Fruit fly (Drosophila melanogaster) whole organism, prepupa: ENCODE measurements around the gene CG18754.

ENCODE experiments used
- CG10631 ChIP-seq: fragments of 200-800 bp; sonication (Bioruptor generic); optimal IDR thresholded peaks from 2 replicates; lab custom pipeline; 2016; ENCODE audit warnings: missing biosample characterization, missing genetic modification characterization
- CG11762 ChIP-seq: fragments of 200-800 bp; sonication (Bioruptor generic); optimal IDR thresholded peaks from 3 replicates; lab custom pipeline; 2016; ENCODE audit warnings: missing biosample characterization, missing genetic modification characterization; ENCODE audit not compliant: insufficient read depth
- CG11902 ChIP-seq: fragments of 200-800 bp; sonication (Bioruptor generic); optimal IDR thresholded peaks from 3 replicates; lab custom pipeline; 2016; ENCODE audit warnings: missing biosample characterization, missing genetic modification characterization
- CG1621 ChIP-seq: fragments of 200-800 bp; sonication (Bioruptor generic); optimal IDR thresholded peaks from 3 replicates; lab custom pipeline; 2018; ENCODE audit warnings: missing biosample characterization, mild to moderate bottlenecking, missing genetic modification characterization
- CG16779 ChIP-seq: fragments of 200-800 bp; sonication (Bioruptor generic); optimal IDR thresholded peaks from 3 replicates; lab custom pipeline; 2017; ENCODE audit warnings: missing biosample characterization, mild to moderate bottlenecking, missing genetic modification characterization
- CG3032 ChIP-seq: fragments of 200-800 bp; optimal IDR thresholded peaks from 2 replicates; lab custom pipeline; 2019; ENCODE audit warnings: missing biosample characterization, mild to moderate bottlenecking, missing genetic modification characterization, moderate library complexity
- CG31627 ChIP-seq: fragments of 200-800 bp; sonication (Bioruptor generic); optimal IDR thresholded peaks from 3 replicates; lab custom pipeline; 2016; ENCODE audit warnings: missing biosample characterization, missing genetic modification characterization
- CG32006 ChIP-seq: fragments of 200-800 bp; sonication (Bioruptor generic); optimal IDR thresholded peaks from 3 replicates; lab custom pipeline; 2017; ENCODE audit warnings: missing biosample characterization, mild to moderate bottlenecking, missing genetic modification characterization
- CG34406 ChIP-seq: fragments of 200-800 bp; sonication (Bioruptor generic); optimal IDR thresholded peaks from 3 replicates; lab custom pipeline; 2016; ENCODE audit warnings: missing biosample characterization, missing genetic modification characterization
- CG3919 ChIP-seq: fragments of 200-800 bp; sonication (Bioruptor generic); optimal IDR thresholded peaks from 3 replicates; lab custom pipeline; 2016; ENCODE audit warnings: missing biosample characterization, missing genetic modification characterization
- CG6163 ChIP-seq: fragments of 200-800 bp; sonication (Bioruptor generic); IDR thresholded peaks from 3 replicates; pipeline ENCODE4 v1.3.6; 2022; ENCODE audit warnings: missing biosample characterization, missing genetic modification characterization
- CG6276 ChIP-seq: fragments of 200-800 bp; sonication (Bioruptor generic); optimal IDR thresholded peaks from 2 replicates; lab custom pipeline; 2017; ENCODE audit warnings: missing biosample characterization, mild to moderate bottlenecking, missing genetic modification characterization
- CG6792 ChIP-seq: fragments of 200-800 bp; sonication (Bioruptor generic); optimal IDR thresholded peaks from 3 replicates; lab custom pipeline; 2016; ENCODE audit warnings: missing biosample characterization, missing genetic modification characterization
- CG7368 ChIP-seq: fragments of 200-800 bp; sonication (Bioruptor generic); optimal IDR thresholded peaks from 3 replicates; lab custom pipeline; 2016; ENCODE audit warnings: missing biosample characterization, missing genetic modification characterization
- CG8119 ChIP-seq: fragments of 200-800 bp; sonication (Bioruptor generic); IDR thresholded peaks from 3 replicates; pipeline ENCODE4 v1.3.6; 2022; ENCODE audit warnings: missing biosample characterization, missing genetic modification characterization
- CG8319 ChIP-seq: fragments of 200-800 bp; sonication (Bioruptor generic); optimal IDR thresholded peaks from 3 replicates; lab custom pipeline; 2016; ENCODE audit warnings: missing biosample characterization, missing genetic modification characterization
- CG8632 ChIP-seq: fragments of 200-800 bp; sonication (Bioruptor generic); optimal IDR thresholded peaks from 3 replicates; lab custom pipeline; 2016; ENCODE audit warnings: missing biosample characterization, missing genetic modification characterization
- Eip75B ChIP-seq: fragments of 200-800 bp; sonication (Bioruptor generic); optimal IDR thresholded peaks from 3 replicates; lab custom pipeline; 2016; ENCODE audit warnings: missing biosample characterization, missing genetic modification characterization
- Eip78C ChIP-seq: fragments of 200-800 bp; sonication (Bioruptor generic); peaks from one replicate; lab custom pipeline; 2016; ENCODE audit warnings: missing biosample characterization, missing genetic modification characterization
- Eip93F ChIP-seq: fragments of 200-800 bp; sonication (Bioruptor generic); optimal IDR thresholded peaks from 2 replicates; lab custom pipeline; 2016; ENCODE audit warnings: missing biosample characterization, mild to moderate bottlenecking, missing genetic modification characterization
- Ets96B ChIP-seq: fragments of 200-800 bp; optimal IDR thresholded peaks from 2 replicates; lab custom pipeline; 2019; ENCODE audit warnings: missing biosample characterization, mild to moderate bottlenecking, missing genetic modification characterization, moderate library complexity
- Hr38 ChIP-seq: sonication (Bioruptor generic); optimal IDR thresholded peaks from 2 replicates; lab custom pipeline; 2016; ENCODE audit warnings: missing biosample characterization, missing genetic modification characterization
- Hr39 ChIP-seq: fragments of 200-800 bp; sonication (Bioruptor generic); optimal IDR thresholded peaks from 2 replicates; lab custom pipeline; 2016; ENCODE audit warnings: missing biosample characterization, missing genetic modification characterization
- Hr4 ChIP-seq: fragments of 200-800 bp; sonication (Bioruptor generic); optimal IDR thresholded peaks from 3 replicates; lab custom pipeline; 2016; ENCODE audit warnings: missing biosample characterization, missing genetic modification characterization
- Lpt ChIP-seq: fragments of 200-800 bp; sonication (Bioruptor generic); optimal IDR thresholded peaks from 3 replicates; lab custom pipeline; 2016; ENCODE audit warnings: missing biosample characterization, missing genetic modification characterization
- Met ChIP-seq: fragments of 200-800 bp; sonication (Bioruptor generic); optimal IDR thresholded peaks from 3 replicates; lab custom pipeline; 2016; ENCODE audit warnings: missing biosample characterization, missing genetic modification characterization
- OdsH ChIP-seq: fragments of 200-800 bp; sonication (Bioruptor generic); optimal IDR thresholded peaks from 3 replicates; lab custom pipeline; 2016; ENCODE audit warnings: missing biosample characterization, missing genetic modification characterization
- Smox ChIP-seq: fragments of 200-800 bp; sonication (Bioruptor generic); optimal IDR thresholded peaks from 3 replicates; lab custom pipeline; 2016; ENCODE audit warnings: missing biosample characterization, missing genetic modification characterization
- Sox102F ChIP-seq: fragments of 200-800 bp; sonication (Bioruptor generic); optimal IDR thresholded peaks from 2 replicates; lab custom pipeline; 2016; ENCODE audit warnings: missing biosample characterization, mild to moderate bottlenecking, missing genetic modification characterization
- Sox14 ChIP-seq: fragments of 200-800 bp; sonication (Bioruptor generic); optimal IDR thresholded peaks from 3 replicates; lab custom pipeline; 2016; ENCODE audit warnings: missing biosample characterization, missing genetic modification characterization
- Sox15 ChIP-seq: fragments of 200-800 bp; sonication (Bioruptor generic); optimal IDR thresholded peaks from 3 replicates; lab custom pipeline; 2016; ENCODE audit warnings: missing biosample characterization, missing genetic modification characterization
- acj6 ChIP-seq: fragments of 200-800 bp; sonication (Bioruptor generic); optimal IDR thresholded peaks from 3 replicates; lab custom pipeline; 2016; ENCODE audit warnings: missing biosample characterization, missing genetic modification characterization
- dac ChIP-seq: fragments of 200-800 bp; sonication (Bioruptor generic); optimal IDR thresholded peaks from 2 replicates; lab custom pipeline; 2017; ENCODE audit warnings: missing biosample characterization, mild to moderate bottlenecking, missing genetic modification characterization
- dsx ChIP-seq: fragments of 200-800 bp; optimal IDR thresholded peaks from 3 replicates; lab custom pipeline; 2019; ENCODE audit warnings: missing biosample characterization, mild to moderate bottlenecking, missing genetic modification characterization, moderate library complexity; ENCODE audit not compliant: poor library complexity, severe bottlenecking
- eg ChIP-seq: fragments of 200-800 bp; sonication (Bioruptor generic); IDR thresholded peaks from 3 replicates; pipeline ENCODE4 v1.3.6; 2022; ENCODE audit warnings: missing biosample characterization, missing genetic modification characterization
- esn ChIP-seq: fragments of 200-800 bp; sonication (Bioruptor generic); optimal IDR thresholded peaks from 2 replicates; lab custom pipeline; 2016; ENCODE audit warnings: missing biosample characterization, mild to moderate bottlenecking, missing genetic modification characterization, moderate library complexity
- fd59A ChIP-seq: fragments of 200-800 bp; sonication (Bioruptor generic); optimal IDR thresholded peaks from 2 replicates; lab custom pipeline; 2017; ENCODE audit warnings: missing biosample characterization, mild to moderate bottlenecking, missing genetic modification characterization, missing genetic modification reagents
- fkh ChIP-seq: fragments of 200-800 bp; sonication (Bioruptor generic); optimal IDR thresholded peaks from 3 replicates; lab custom pipeline; 2017; ENCODE audit warnings: missing biosample characterization, mild to moderate bottlenecking, missing genetic modification characterization, moderate library complexity
- lz ChIP-seq: fragments of 200-800 bp; sonication (Bioruptor generic); optimal IDR thresholded peaks from 3 replicates; lab custom pipeline; 2016; ENCODE audit warnings: missing biosample characterization, missing genetic modification characterization
- net ChIP-seq: fragments of 200-800 bp; sonication (Bioruptor generic); optimal IDR thresholded peaks from 3 replicates; lab custom pipeline; 2016; ENCODE audit warnings: missing biosample characterization, missing genetic modification characterization
- salr ChIP-seq, 2 experiments: fragments of 200-800 bp; sonication (Bioruptor generic); optimal IDR thresholded peaks; 3 replicates each; lab custom pipeline; 2016 to 2018; ENCODE audit warnings: missing biosample characterization in 2 of 2, missing genetic modification characterization in 2 of 2, mild to moderate bottlenecking in 1 of 2
- spab ChIP-seq: fragments of 200-800 bp; sonication (Bioruptor generic); optimal IDR thresholded peaks from 2 replicates; lab custom pipeline; 2017; ENCODE audit warnings: missing biosample characterization, mild to moderate bottlenecking, missing genetic modification characterization, missing genetic modification reagents
- ss ChIP-seq, 2 experiments: fragments of 200-800 bp; sonication (Bioruptor generic); optimal IDR thresholded peaks; 2 replicates in 1 of 2; 3 replicates in 1 of 2; lab custom pipeline; 2017 to 2018; ENCODE audit warnings: mild to moderate bottlenecking in 2 of 2, missing biosample characterization in 2 of 2, missing genetic modification characterization in 2 of 2, moderate library complexity in 1 of 2
- svp ChIP-seq: fragments of 200-800 bp; sonication (Bioruptor generic); peaks from one replicate; lab custom pipeline; 2016; ENCODE audit warnings: missing biosample characterization, missing genetic modification characterization
- topi ChIP-seq: fragments of 200-800 bp; sonication (Bioruptor generic); optimal IDR thresholded peaks from 3 replicates; lab custom pipeline; 2016; ENCODE audit warnings: missing biosample characterization, missing genetic modification characterization
- vri ChIP-seq: fragments of 200-800 bp; sonication (Bioruptor generic); optimal IDR thresholded peaks from 3 replicates; lab custom pipeline; 2016; ENCODE audit warnings: missing biosample characterization, mild to moderate bottlenecking, missing genetic modification characterization

The CG18754 gene

DNA sequence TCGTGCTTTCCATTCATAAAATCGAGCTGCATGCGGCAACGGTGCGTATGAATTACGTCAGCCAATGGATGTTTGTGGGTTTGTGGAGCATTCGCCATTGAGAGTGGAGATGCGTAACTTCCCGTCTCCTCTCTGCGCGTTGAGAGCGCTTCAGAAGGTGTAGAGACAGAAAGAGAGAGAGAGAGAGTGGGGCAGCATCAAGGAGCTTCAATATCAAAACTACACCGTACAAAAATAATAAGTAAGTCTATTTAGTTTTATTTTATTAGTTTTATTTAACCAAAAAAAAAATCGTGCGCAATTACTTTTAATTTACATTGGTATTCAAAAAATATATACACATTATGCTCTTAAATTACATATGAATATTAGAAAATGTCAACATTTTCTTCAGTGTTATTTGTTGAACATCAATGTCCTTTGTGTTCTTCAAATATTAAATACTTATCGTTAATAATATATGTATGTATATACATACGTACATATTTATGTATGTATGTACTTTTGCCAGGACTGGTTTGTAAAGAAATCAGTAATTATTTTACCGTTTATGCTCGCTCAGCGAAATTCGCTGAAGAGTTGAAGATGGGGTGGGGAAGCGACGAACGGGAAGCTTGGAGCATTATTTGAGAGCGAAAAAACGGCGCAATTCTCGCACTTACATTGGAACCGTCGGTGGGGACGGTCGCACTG lies 39.0 kb downstream of the CG18754 start, which contains the start of gene CG10365 (continued):
- TF ChIP-seq dac (GFP tag; lab: Kevin White, UChicago) (peak; percentile 7), CG31627 (GFP tag; lab: Kevin White, UChicago) (peak; percentile 52), fkh (GFP tag; lab: Kevin White, UChicago) (no peak), Eip75B (GFP tag; lab: Kevin White, UChicago) (peak; percentile 80), Hr4 (GFP tag; lab: Kevin White, UChicago) (peak; percentile 80), salr (GFP tag; optimal IDR thresholded peaks at IDR 0.05; lab: Kevin White, UChicago) (peak in 1 of 2 experiments; percentile 94), spab (peak; percentile 81), CG8319 (peak; percentile 79), Hr39 (GFP tag; lab: Kevin White, UChicago) (peak; percentile 32)

DNA sequence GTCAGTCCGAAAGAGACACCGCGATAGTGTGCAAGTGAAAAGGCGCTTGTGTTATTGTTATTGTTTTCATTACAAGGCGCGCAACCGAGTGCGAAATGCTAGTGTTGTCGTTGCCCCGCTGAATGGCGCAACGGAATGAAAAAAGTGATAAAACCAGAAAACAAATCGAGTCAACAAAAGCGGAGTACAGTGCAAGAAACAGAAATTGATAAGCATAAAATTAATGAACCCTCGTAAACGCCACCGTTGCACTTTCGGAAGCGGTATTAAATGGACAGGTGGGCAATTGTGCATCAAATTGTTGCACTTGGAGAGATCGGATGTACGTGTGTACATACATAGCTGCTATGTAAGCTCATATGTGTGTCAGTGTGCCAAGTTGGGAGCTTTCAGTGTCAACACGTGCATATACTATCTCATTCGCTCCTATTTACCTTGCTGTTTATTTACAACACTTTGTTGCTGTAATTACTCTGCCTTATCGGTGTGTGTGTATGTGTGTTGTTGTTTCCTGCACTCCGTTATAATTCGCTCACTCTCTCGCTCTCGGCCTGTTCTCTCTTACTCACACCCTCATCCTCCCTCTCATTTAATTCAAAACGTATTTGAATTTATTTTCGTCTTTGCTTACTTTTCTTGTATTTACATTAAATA lies 39.7 kb downstream of the CG18754 start:
- peak; percentile 55 to 61 for TF ChIP-seq ss (GFP tag; optimal IDR thresholded peaks at IDR 0.05; lab: Kevin White, UChicago)
- TF ChIP-seq Hr4 (GFP tag; lab: Kevin White, UChicago), result peak; percentile 56
- TF ChIP-seq net (GFP tag; lab: Kevin White, UChicago), result no peak
- peak; percentile 78 for TF ChIP-seq CG7368 (GFP tag; lab: Kevin White, UChicago)
- TF ChIP-seq Lpt (GFP tag; lab: Kevin White, UChicago), result no peak
- TF ChIP-seq CG3919, result peak; percentile 61
- TF ChIP-seq svp (GFP tag; lab: Kevin White, UChicago), result peak; percentile 75
- TF ChIP-seq Sox102F (GFP tag; lab: Kevin White, UChicago), result peak; percentile 33
- TF ChIP-seq CG6792 (GFP tag; lab: Kevin White, UChicago), result peak; percentile 60
- peak; percentile 13 for TF ChIP-seq acj6
- TF ChIP-seq Met, result no peak
- no peak for TF ChIP-seq Hr38 (GFP tag; lab: Kevin White, UChicago)
- TF ChIP-seq vri (GFP tag; lab: Kevin White, UChicago), result peak; percentile 56
- TF ChIP-seq CG11902, result no peak
- peak; percentile 15 for TF ChIP-seq Hr39 (GFP tag; lab: Kevin White, UChicago)
- TF ChIP-seq Sox14 (GFP tag; lab: Kevin White, UChicago), result peak; percentile 36
- peak; percentile 65 for TF ChIP-seq CG6163
- TF ChIP-seq OdsH (GFP tag; lab: Kevin White, UChicago), result peak; percentile 51
- TF ChIP-seq spab, result peak; percentile 20
- no peak for TF ChIP-seq fd59A (GFP tag; lab: Kevin White, UChicago)
- TF ChIP-seq eg (GFP tag; lab: Robert Waterston, UW), result peak; percentile 69
- TF ChIP-seq fkh (GFP tag; lab: Kevin White, UChicago), result peak; percentile 92
- peak; percentile 65 for TF ChIP-seq Eip75B (GFP tag; lab: Kevin White, UChicago)
- TF ChIP-seq Eip93F (GFP tag; lab: Kevin White, UChicago), result no peak
- peak; percentile 48 for TF ChIP-seq CG8319
- peak; percentile 5 for TF ChIP-seq CG8632 (GFP tag; lab: Kevin White, UChicago)
- peak; percentile 47 for TF ChIP-seq CG32006 (GFP tag; lab: Kevin White, UChicago)
- peak; percentile 6 for TF ChIP-seq dac (GFP tag; lab: Kevin White, UChicago)
- no peak for TF ChIP-seq CG34406 (GFP tag; lab: Kevin White, UChicago)
- TF ChIP-seq Smox (GFP tag; lab: Kevin White, UChicago), result no peak
- TF ChIP-seq dsx (GFP tag; lab: Kevin White, UChicago), result peak; percentile 80
- TF ChIP-seq CG6276 (GFP tag; lab: Kevin White, UChicago), result peak; percentile 33
- peak; percentile 41 for TF ChIP-seq lz (GFP tag; lab: Kevin White, UChicago)
- TF ChIP-seq topi (GFP tag; lab: Kevin White, UChicago), result peak; percentile 8
- no peak for TF ChIP-seq CG3032
- TF ChIP-seq CG1621 (tag; lab: Kevin White, UChicago), result peak; percentile 46
- TF ChIP-seq Ets96B (tag; lab: Kevin White, UChicago), result no peak
- peak; percentile 23 for TF ChIP-seq CG16779
- peak; percentile 91 for TF ChIP-seq Eip78C
- TF ChIP-seq CG11762 (GFP tag; lab: Kevin White, UChicago), result peak; percentile 46
- TF ChIP-seq CG10631 (GFP tag; lab: Kevin White, UChicago), result peak; percentile 47
- TF ChIP-seq salr (GFP tag; optimal IDR thresholded peaks at IDR 0.05; lab: Kevin White, UChicago), result peak in 1 of 2 experiments; percentile 39
- TF ChIP-seq esn (GFP tag; lab: Kevin White, UChicago), result peak; percentile 17
- no peak for TF ChIP-seq Sox15
- peak; percentile 74 for TF ChIP-seq CG8119 (GFP tag; lab: Robert Waterston, UW)
